Fruit fly (Drosophila melanogaster): ENCODE measurements around the gene ghi.

dm6 chr3L:9476829-9477228 is 25.2 kb downstream of the ghi start, which contains the start of the genes Uch-L5 and Jarid2:
- no peak for TF ChIP-seq EcR (GFP tag; optimal IDR thresholded peaks at IDR 0.05)
- TF ChIP-seq usp (GFP tag; optimal IDR thresholded peaks at IDR 0.05), result no peak
- TF ChIP-seq psq (optimal IDR thresholded peaks at IDR 0.05), result no peak
- TF ChIP-seq Dll (optimal IDR thresholded peaks at IDR 0.05), result no peak
- no peak for TF ChIP-seq pan (optimal IDR thresholded peaks at IDR 0.05)

Measured in whole organism.